Fruit fly (Drosophila melanogaster): ENCODE data around the gene CG34015.

- TF ChIP-seq ttk (optimal IDR thresholded peaks at IDR 0.05) (no peak), h (optimal IDR thresholded peaks at IDR 0.05) (no peak)
Measured at dm6 chrX:16404803-16405202, 43.3 kb downstream of the CG34015 start, which contains the start of gene CG9981.

All from Kc167 (cell line).